Fruit fly (Drosophila melanogaster) whole organism, embryonic: ENCODE data around the gene CG5003.

Experiments
- Ada2b ChIP-seq: fragments of 200-800 bp; sonication (Bioruptor generic); IDR thresholded peaks from 2 replicates; pipeline ENCODE4 v1.3.6; 2022; ENCODE audit warnings: missing biosample characterization, missing genetic modification characterization
- Bgb ChIP-seq: fragments of 200-800 bp; sonication (Bioruptor generic); IDR thresholded peaks from 2 replicates; pipeline ENCODE4 v1.3.6; 2022; ENCODE audit warnings: missing biosample characterization, missing genetic modification characterization; ENCODE audit not compliant: partially characterized antibody
- CG10147 ChIP-seq: fragments of 200-800 bp; sonication (Bioruptor generic); optimal IDR thresholded peaks from 2 replicates; lab custom pipeline; 2019; ENCODE audit warnings: missing biosample characterization, mild to moderate bottlenecking, missing genetic modification characterization, moderate library complexity
- CG11695 ChIP-seq: fragments of 200-800 bp; sonication (Bioruptor generic); IDR thresholded peaks from 3 replicates; pipeline ENCODE4 v1.3.6; 2022; ENCODE audit warnings: missing biosample characterization, missing genetic modification characterization
- CG12391 ChIP-seq: fragments of 200-800 bp; sonication (Bioruptor generic); optimal IDR thresholded peaks from 3 replicates; lab custom pipeline; 2018; ENCODE audit warnings: missing biosample characterization, mild to moderate bottlenecking, missing genetic modification characterization, moderate library complexity
- CG14014 ChIP-seq: fragments of 200-800 bp; sonication (Bioruptor generic); IDR thresholded peaks from 2 replicates; pipeline ENCODE4 v1.3.6; 2022; ENCODE audit warnings: missing biosample characterization, missing genetic modification characterization
- CG14667 ChIP-seq: fragments of 200-800 bp; sonication (Bioruptor generic); IDR thresholded peaks from 2 replicates; pipeline ENCODE4 v1.3.6; 2022; ENCODE audit warnings: missing biosample characterization, missing genetic modification characterization
- CG1603 ChIP-seq: fragments of 200-800 bp; sonication (Bioruptor generic); optimal IDR thresholded peaks from 2 replicates; lab custom pipeline; 2019; ENCODE audit warnings: missing biosample characterization, mild to moderate bottlenecking, missing genetic modification characterization, moderate library complexity
- CG17359 ChIP-seq: fragments of 200-800 bp; sonication (Bioruptor generic); optimal IDR thresholded peaks from 3 replicates; lab custom pipeline; 2018; ENCODE audit warnings: missing biosample characterization, mild to moderate bottlenecking, missing genetic modification characterization, moderate library complexity
- CG17829 ChIP-seq: fragments of 200-800 bp; optimal IDR thresholded peaks from 2 replicates; lab custom pipeline; 2019; ENCODE audit warnings: missing biosample characterization, mild to moderate bottlenecking, missing genetic modification characterization, moderate library complexity
- CG2129 ChIP-seq: fragments of 200-800 bp; sonication (Bioruptor generic); IDR thresholded peaks from 2 replicates; pipeline ENCODE4 v1.3.6; 2022; ENCODE audit warnings: missing biosample characterization, missing genetic modification characterization; ENCODE audit not compliant: partially characterized antibody
- CG2678 ChIP-seq: fragments of 200-800 bp; sonication (Bioruptor generic); optimal IDR thresholded peaks from 3 replicates; lab custom pipeline; 2019; ENCODE audit warnings: missing biosample characterization, mild to moderate bottlenecking, missing genetic modification characterization, moderate library complexity
- CG30020 ChIP-seq: fragments of 200-800 bp; optimal IDR thresholded peaks from 2 replicates; lab custom pipeline; 2019; ENCODE audit warnings: missing biosample characterization, mild to moderate bottlenecking, missing genetic modification characterization, moderate library complexity
- CG32532 ChIP-seq: fragments of 200-800 bp; sonication (Bioruptor generic); IDR thresholded peaks from 2 replicates; pipeline ENCODE4 v1.3.6; 2022; ENCODE audit warnings: missing biosample characterization, missing genetic modification characterization
- CG32772 ChIP-seq: fragments of 200-800 bp; sonication (Bioruptor generic); IDR thresholded peaks from 2 replicates; pipeline ENCODE4 v1.3.6; 2022; ENCODE audit warnings: missing biosample characterization, missing genetic modification characterization
- CG4404 ChIP-seq: fragments of 200-800 bp; sonication (Bioruptor generic); IDR thresholded peaks from 2 replicates; pipeline ENCODE4 v1.3.6; 2022; ENCODE audit warnings: missing biosample characterization, missing genetic modification characterization
- CG4424 ChIP-seq: fragments of 200-800 bp; sonication (Bioruptor generic); optimal IDR thresholded peaks from 3 replicates; lab custom pipeline; 2016; ENCODE audit warnings: missing biosample characterization, missing genetic modification characterization
- CG7963 ChIP-seq: fragments of 200-800 bp; sonication (Bioruptor generic); IDR thresholded peaks from 3 replicates; pipeline ENCODE4 v1.3.6; 2022; ENCODE audit warnings: missing biosample characterization, missing genetic modification characterization; ENCODE audit not compliant: partially characterized antibody
- CG9215 ChIP-seq: fragments of 200-800 bp; sonication (Bioruptor generic); IDR thresholded peaks from 2 replicates; pipeline ENCODE4 v1.3.6; 2022; ENCODE audit warnings: missing biosample characterization, missing genetic modification characterization
- Dll ChIP-seq: fragments of 200-800 bp; sonication (Bioruptor generic); IDR thresholded peaks from 4 replicates; pipeline ENCODE4 v1.3.6; 2022; ENCODE audit warnings: missing biosample characterization, missing genetic modification characterization; ENCODE audit not compliant: partially characterized antibody
- GATAe ChIP-seq: fragments of 200-800 bp; sonication (Bioruptor generic); conservative IDR thresholded peaks from 2 replicates; pipeline ENCODE4 v1.3.6; 2022; ENCODE audit warnings: missing biosample characterization, missing genetic modification characterization
- HLH4C ChIP-seq: fragments of 200-800 bp; sonication (Bioruptor generic); IDR thresholded peaks from 3 replicates; pipeline ENCODE4 v1.3.6; 2022; ENCODE audit warnings: missing biosample characterization, missing genetic modification characterization; ENCODE audit not compliant: partially characterized antibody
- Hand ChIP-seq: fragments of 200-800 bp; sonication (Bioruptor generic); optimal IDR thresholded peaks from 2 replicates; lab custom pipeline; 2017; ENCODE audit warnings: mild to moderate bottlenecking, missing biosample characterization, missing genetic modification reagents, missing genetic modification characterization
- Lpt ChIP-seq: fragments of >200 bp; optimal IDR thresholded peaks from 2 replicates; lab custom pipeline; 2018; ENCODE audit warnings: missing biosample characterization, missing genetic modification characterization
- Med ChIP-seq: fragments of 200-800 bp; sonication (Bioruptor generic); peaks from one replicate; lab custom pipeline; 2016; ENCODE audit warnings: missing biosample characterization, missing genetic modification characterization, mild to moderate bottlenecking, inconsistent platforms, moderate library complexity
- NK7.1 ChIP-seq: fragments of 200-800 bp; sonication (Bioruptor generic); optimal IDR thresholded peaks from 3 replicates; lab custom pipeline; 2016; ENCODE audit warnings: missing biosample characterization, missing genetic modification characterization
- Nf-YA ChIP-seq: fragments of 200-800 bp; sonication (Bioruptor generic); IDR thresholded peaks from 2 replicates; pipeline ENCODE4 v1.3.6; 2022; ENCODE audit warnings: missing biosample characterization, missing genetic modification characterization
- Oli ChIP-seq: fragments of 200-800 bp; sonication (Bioruptor generic); optimal IDR thresholded peaks from 2 replicates; lab custom pipeline; 2018; ENCODE audit warnings: missing biosample characterization, mild to moderate bottlenecking, missing genetic modification characterization, moderate library complexity
- Pdp1 ChIP-seq, 2 experiments: fragments of 200-800 bp; sonication (Bioruptor generic); optimal IDR thresholded peaks; 3 replicates each; lab custom pipeline; 2016; ENCODE audit warnings: missing biosample characterization in 2 of 2, missing genetic modification characterization in 2 of 2, mild to moderate bottlenecking in 1 of 2, moderate library complexity in 1 of 2
- Sin3A ChIP-seq: fragments of >200 bp; optimal IDR thresholded peaks from 2 replicates; lab custom pipeline; 2018
- Sox102F ChIP-seq: fragments of 200-800 bp; sonication (Bioruptor generic); optimal IDR thresholded peaks from 2 replicates; lab custom pipeline; 2018; ENCODE audit warnings: missing biosample characterization, mild to moderate bottlenecking, missing genetic modification characterization, moderate library complexity
- amos ChIP-seq: fragments of 200-800 bp; sonication (Bioruptor generic); IDR thresholded peaks from 2 replicates; pipeline ENCODE4 v1.3.6; 2022; ENCODE audit warnings: missing biosample characterization, missing genetic modification characterization; ENCODE audit not compliant: partially characterized antibody
- ara ChIP-seq: fragments of 200-800 bp; sonication (Bioruptor generic); IDR thresholded peaks from 2 replicates; pipeline ENCODE4 v1.3.6; 2022; ENCODE audit warnings: missing biosample characterization, missing genetic modification characterization
- crol ChIP-seq: fragments of 200-800 bp; sonication (Bioruptor generic); IDR thresholded peaks from 2 replicates; pipeline ENCODE4 v1.3.6; 2022; ENCODE audit warnings: missing biosample characterization, missing genetic modification characterization
- crp ChIP-seq, 2 experiments: fragments of 200-800 bp; sonication (Bioruptor generic); optimal IDR thresholded peaks; 2 replicates in 1 of 2; 3 replicates in 1 of 2; lab custom pipeline; 2017; ENCODE audit warnings: missing biosample characterization in 2 of 2, missing genetic modification characterization in 2 of 2, mild to moderate bottlenecking in 1 of 2, moderate library complexity in 1 of 2
- emc ChIP-seq: fragments of 200-800 bp; sonication (Bioruptor generic); optimal IDR thresholded peaks from 2 replicates; lab custom pipeline; 2016; ENCODE audit warnings: missing biosample characterization, missing genetic modification characterization
- fd96Cb ChIP-seq: fragments of 200-800 bp; sonication (Bioruptor generic); optimal IDR thresholded peaks from 2 replicates; lab custom pipeline; 2018; ENCODE audit warnings: missing biosample characterization, mild to moderate bottlenecking, missing genetic modification characterization, moderate library complexity
- gt ChIP-seq: fragments of 200-800 bp; sonication (Bioruptor generic); IDR thresholded peaks from 2 replicates; pipeline ENCODE4 v1.3.6; 2022; ENCODE audit warnings: missing biosample characterization, missing genetic modification characterization
- hbn ChIP-seq: fragments of 200-800 bp; sonication (Bioruptor generic); IDR thresholded peaks from 2 replicates; pipeline ENCODE4 v1.3.6; 2022; ENCODE audit warnings: missing biosample characterization, missing genetic modification characterization; ENCODE audit not compliant: partially characterized antibody
- jigr1 ChIP-seq: fragments of 200-800 bp; sonication (Bioruptor generic); IDR thresholded peaks from 3 replicates; pipeline ENCODE4 v1.3.6; 2022; ENCODE audit warnings: missing biosample characterization, missing genetic modification characterization
- ranshi ChIP-seq: fragments of 200-800 bp; sonication (Bioruptor generic); IDR thresholded peaks from 2 replicates; pipeline ENCODE4 v1.3.6; 2022; ENCODE audit warnings: missing biosample characterization, missing genetic modification characterization
- sim ChIP-seq: fragments of 200-800 bp; sonication (Bioruptor generic); IDR thresholded peaks from 2 replicates; pipeline ENCODE4 v1.3.6; 2022; ENCODE audit warnings: missing biosample characterization, missing genetic modification characterization
- sna ChIP-seq: fragments of 200-800 bp; sonication (Bioruptor generic); IDR thresholded peaks from 2 replicates; pipeline ENCODE4 v1.3.6; 2022; ENCODE audit warnings: missing biosample characterization, missing genetic modification characterization; ENCODE audit not compliant: partially characterized antibody
- tin ChIP-seq: fragments of 200-800 bp; sonication (Bioruptor generic); optimal IDR thresholded peaks from 3 replicates; lab custom pipeline; 2016; ENCODE audit warnings: missing biosample characterization, missing genetic modification characterization
- unpg ChIP-seq: fragments of 200-800 bp; sonication (Bioruptor generic); optimal IDR thresholded peaks from 3 replicates; lab custom pipeline; 2018; ENCODE audit warnings: missing biosample characterization, mild to moderate bottlenecking, missing genetic modification characterization, moderate library complexity
- wor ChIP-seq: fragments of 200-800 bp; sonication (Bioruptor generic); IDR thresholded peaks from 2 replicates; pipeline ENCODE4 v1.3.6; 2022; ENCODE audit warnings: missing biosample characterization, missing genetic modification characterization
- zen ChIP-seq: fragments of 200-800 bp; sonication (Bioruptor generic); optimal IDR thresholded peaks from 3 replicates; lab custom pipeline; 2018; ENCODE audit warnings: missing biosample characterization, mild to moderate bottlenecking, missing genetic modification characterization, moderate library complexity

Gene CG5003

DNA sequence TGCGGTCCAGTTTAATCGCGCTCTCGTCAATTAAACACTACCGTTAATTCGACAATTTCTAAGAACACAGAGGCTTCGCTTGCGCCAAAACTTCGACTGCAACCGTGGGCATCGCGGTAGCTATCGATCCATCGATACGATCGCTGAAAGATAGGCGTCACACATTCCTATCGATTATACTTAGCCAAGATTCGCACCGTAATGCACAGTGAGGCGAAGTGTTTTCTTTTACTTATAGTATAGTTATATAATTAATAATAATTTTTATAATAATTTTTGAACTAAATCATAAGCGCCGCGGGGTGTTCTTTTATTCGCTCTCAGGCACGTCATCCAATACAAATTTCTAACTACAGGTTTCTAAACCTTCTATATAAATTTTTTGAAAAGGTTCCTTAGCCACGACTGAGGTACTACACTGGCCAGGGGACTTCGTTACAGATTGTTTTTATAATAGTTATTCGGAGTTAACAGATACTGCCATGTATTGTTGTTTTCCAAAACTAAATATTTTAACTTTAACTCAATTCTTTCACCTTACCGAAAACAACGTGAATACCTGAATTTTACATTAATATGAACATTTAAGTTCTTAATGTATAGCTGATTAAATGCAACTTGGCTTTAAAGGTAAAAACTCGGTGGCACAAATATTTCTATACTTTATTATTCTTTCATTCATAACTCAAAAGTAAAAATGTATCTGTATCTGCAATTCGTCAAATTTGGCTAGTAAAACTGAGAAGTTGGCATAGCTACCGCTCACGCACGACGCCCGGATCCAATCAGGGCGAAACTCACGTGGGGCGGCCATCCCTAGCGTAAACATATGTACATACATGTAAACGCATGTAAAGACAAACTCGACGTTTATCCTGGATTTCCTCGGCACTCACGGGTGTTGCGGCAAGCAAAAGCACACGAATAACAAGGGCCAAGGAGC lies 21.7 kb upstream of the CG5003 start, which contains the start of the genes NSD and BOD1 (continued):
- TF ChIP-seq CG32532 (GFP tag; lab: Robert Waterston, UW) (peak; percentile 84), wor (peak; percentile 27; the same call in 1 of the 2 replicates), HLH4C (GFP tag; lab: Robert Waterston, UW) (peak; percentile 90), CG12391 (tag; lab: Kevin White, UChicago) (peak; percentile 48), Dll (GFP tag; lab: Robert Waterston, UW) (peak; percentile 76), Nf-YA (no peak), CG2129 (GFP tag; lab: Robert Waterston, UW) (peak; percentile 81), CG14667 (GFP tag; lab: Robert Waterston, UW) (peak; percentile 58), unpg (peak; percentile 46), Med (GFP tag; lab: Kevin White, UChicago) (peak; percentile 85), Pdp1 (GFP tag; optimal IDR thresholded peaks at IDR 0.05; lab: Kevin White, UChicago) (peak; percentile 14 to 40), Hand (GFP tag; lab: Kevin White, UChicago) (no peak), gt (GFP tag; lab: Robert Waterston, UW) (peak; percentile 33; the same call in 1 of the 2 replicates), crp (GFP tag; optimal IDR thresholded peaks at IDR 0.05; lab: Kevin White, UChicago) (peak in 1 of 2 experiments; percentile 39), crol (peak; percentile 8; the same call in 1 of the 2 replicates), CG9215 (peak; percentile 63), NK7.1 (GFP tag; lab: Kevin White, UChicago) (no peak), Sin3A (lab: Kevin White, UChicago) (peak; percentile 5), CG4424 (GFP tag; lab: Kevin White, UChicago) (peak; percentile 61), CG1603 (peak; percentile 55), Lpt (GFP tag; lab: Kevin White, UChicago) (no peak), fd96Cb (tag; lab: Kevin White, UChicago) (peak; percentile 10), CG10147 (GFP tag; lab: Kevin White, UChicago) (peak; percentile 25), sna (GFP tag; lab: Robert Waterston, UW) (peak; percentile 86), Ada2b (GFP tag; lab: Robert Waterston, UW) (peak; percentile 66), zen (peak; percentile 24), jigr1 (peak; percentile 25; the same call in 1 of the 3 replicates), Oli (tag; lab: Kevin White, UChicago) (peak; percentile 58), hbn (GFP tag; lab: Robert Waterston, UW) (peak; percentile 86), amos (GFP tag; lab: Robert Waterston, UW) (peak; percentile 98), sim (GFP tag; lab: Robert Waterston, UW) (no peak), emc (GFP tag; lab: Kevin White, UChicago) (no peak), CG32772 (peak; percentile 77), CG2678 (tag; lab: Kevin White, UChicago) (peak; percentile 55), CG30020 (tag; lab: Kevin White, UChicago) (peak; percentile 27), CG17359 (peak; percentile 48), tin (GFP tag; lab: Kevin White, UChicago) (peak; percentile 64), GATAe (GFP tag; lab: Robert Waterston, UW) (no peak), CG7963 (GFP tag; lab: Robert Waterston, UW) (peak; percentile 96), CG11695 (no peak), CG17829 (tag; lab: Kevin White, UChicago) (peak; percentile 49), ranshi (peak; percentile 70), Sox102F (peak; percentile 40), CG4404 (GFP tag; lab: Robert Waterston, UW) (peak; percentile 59), Bgb (GFP tag; lab: Robert Waterston, UW) (peak; percentile 98), CG14014 (GFP tag; lab: Robert Waterston, UW) (peak; percentile 63; the same call in 1 of the 2 replicates), ara (GFP tag; lab: Robert Waterston, UW) (peak; percentile 49)
